Fruit fly (Drosophila melanogaster) whole organism, embryonic: ENCODE results near the gene CG2681.

Experiments
- ATbp ChIP-seq: fragments of 200-800 bp; sonication (Bioruptor generic); optimal IDR thresholded peaks from 2 replicates; lab custom pipeline; 2017; ENCODE audit warnings: missing biosample characterization, mild to moderate bottlenecking, missing genetic modification characterization, missing genetic modification reagents
- Antp ChIP-seq: fragments of 200-800 bp; sonication (Bioruptor generic); optimal IDR thresholded peaks from 3 replicates; lab custom pipeline; 2016; ENCODE audit warnings: missing biosample characterization, missing genetic modification characterization
- Atf-2 ChIP-seq: fragments of 200-800 bp; sonication (Bioruptor generic); optimal IDR thresholded peaks from 2 replicates; lab custom pipeline; 2016; ENCODE audit warnings: missing biosample characterization, missing genetic modification characterization
- C15 ChIP-seq: fragments of 200-800 bp; sonication (Bioruptor generic); IDR thresholded peaks from 3 replicates; pipeline ENCODE4 v1.3.6; 2022; ENCODE audit warnings: missing biosample characterization, missing genetic modification characterization
- CG10274 ChIP-seq: fragments of 200-800 bp; sonication (Bioruptor generic); optimal IDR thresholded peaks from 3 replicates; lab custom pipeline; 2017; ENCODE audit warnings: missing biosample characterization, mild to moderate bottlenecking, missing genetic modification characterization
- CG14667 ChIP-seq: fragments of 200-800 bp; sonication (Bioruptor generic); IDR thresholded peaks from 2 replicates; pipeline ENCODE4 v1.3.6; 2022; ENCODE audit warnings: missing biosample characterization, missing genetic modification characterization
- CG14710 ChIP-seq: fragments of 200-800 bp; sonication (Bioruptor generic); optimal IDR thresholded peaks from 3 replicates; lab custom pipeline; 2019; ENCODE audit warnings: missing biosample characterization, mild to moderate bottlenecking, missing genetic modification characterization, moderate library complexity
- CG17568 ChIP-seq: fragments of 200-800 bp; sonication (Bioruptor generic); optimal IDR thresholded peaks from 2 replicates; lab custom pipeline; 2018; ENCODE audit warnings: missing biosample characterization, mild to moderate bottlenecking, missing genetic modification characterization, moderate library complexity
- CG1792 ChIP-seq: fragments of 200-800 bp; sonication (Bioruptor generic); optimal IDR thresholded peaks from 2 replicates; lab custom pipeline; 2016; ENCODE audit warnings: missing biosample characterization, missing genetic modification characterization
- CG2120 ChIP-seq: fragments of 200-800 bp; sonication (Bioruptor generic); optimal IDR thresholded peaks from 3 replicates; lab custom pipeline; 2016; ENCODE audit warnings: missing biosample characterization, missing genetic modification characterization
- CG4854 ChIP-seq: fragments of 200-800 bp; sonication (Bioruptor generic); optimal IDR thresholded peaks from 2 replicates; lab custom pipeline; 2016; ENCODE audit warnings: missing biosample characterization, missing genetic modification characterization, inconsistent platforms
- CG6272 ChIP-seq: fragments of 200-800 bp; sonication (Bioruptor generic); IDR thresholded peaks from 2 replicates; pipeline ENCODE4 v1.3.6; 2022; ENCODE audit warnings: missing biosample characterization, missing genetic modification characterization
- CG6654 ChIP-seq: fragments of 200-800 bp; sonication (Bioruptor generic); optimal IDR thresholded peaks from 2 replicates; lab custom pipeline; 2017; ENCODE audit warnings: missing biosample characterization, mild to moderate bottlenecking, missing genetic modification characterization
- CG6765 ChIP-seq: fragments of 200-800 bp; sonication (Bioruptor generic); optimal IDR thresholded peaks from 3 replicates; lab custom pipeline; 2017; ENCODE audit warnings: missing biosample characterization, mild to moderate bottlenecking, missing genetic modification characterization
- CG6813 ChIP-seq: fragments of 200-800 bp; sonication (Bioruptor generic); optimal IDR thresholded peaks from 2 replicates; lab custom pipeline; 2017; ENCODE audit warnings: missing biosample characterization, missing genetic modification characterization, mild to moderate bottlenecking, moderate library complexity, missing genetic modification reagents
- CG7786 ChIP-seq: fragments of 200-800 bp; sonication (Bioruptor generic); optimal IDR thresholded peaks from 2 replicates; lab custom pipeline; 2016; ENCODE audit warnings: missing biosample characterization, missing genetic modification characterization
- Dad ChIP-seq: fragments of 200-800 bp; sonication (Bioruptor generic); optimal IDR thresholded peaks from 3 replicates; lab custom pipeline; 2016; ENCODE audit warnings: missing biosample characterization, missing genetic modification characterization
- Fer1 ChIP-seq: fragments of 200-800 bp; sonication (Bioruptor generic); optimal IDR thresholded peaks from 2 replicates; lab custom pipeline; 2017; ENCODE audit warnings: missing biosample characterization, mild to moderate bottlenecking, missing genetic modification characterization
- H2.0 ChIP-seq: fragments of 200-800 bp; sonication (Bioruptor generic); IDR thresholded peaks from 2 replicates; pipeline ENCODE4 v1.3.6; 2022; ENCODE audit warnings: missing biosample characterization, missing genetic modification characterization
- HLH54F ChIP-seq: fragments of 200-800 bp; sonication (Bioruptor generic); optimal IDR thresholded peaks from 3 replicates; lab custom pipeline; 2016; ENCODE audit warnings: missing biosample characterization, missing genetic modification characterization
- Hmx ChIP-seq: fragments of 200-800 bp; sonication (Bioruptor generic); optimal IDR thresholded peaks from 2 replicates; lab custom pipeline; 2016; ENCODE audit warnings: missing biosample characterization, missing genetic modification characterization
- Hr3 ChIP-seq: fragments of 200-800 bp; sonication (Bioruptor generic); optimal IDR thresholded peaks from 3 replicates; lab custom pipeline; 2016; ENCODE audit warnings: missing biosample characterization, missing genetic modification characterization
- Jarid2 ChIP-seq: fragments of 200-800 bp; sonication (Bioruptor generic); optimal IDR thresholded peaks from 3 replicates; lab custom pipeline; 2017; ENCODE audit warnings: mild to moderate bottlenecking, missing biosample characterization, missing genetic modification reagents, missing genetic modification characterization
- Meics ChIP-seq: fragments of 200-800 bp; sonication (Bioruptor generic); optimal IDR thresholded peaks from 2 replicates; lab custom pipeline; 2017; ENCODE audit warnings: missing biosample characterization, mild to moderate bottlenecking, missing genetic modification characterization
- Stat92E ChIP-seq, 3 experiments: fragments of >200 bp in 2 of 3; fragments of 200-800 bp in 1 of 3; sonication (Bioruptor generic) in 1 of 3; optimal IDR thresholded peaks; 2 replicates each; lab custom pipeline; 2017 to 2019; ENCODE audit warnings: missing biosample characterization in 3 of 3, missing genetic modification characterization in 3 of 3, mild to moderate bottlenecking in 1 of 3, moderate library complexity in 1 of 3
- Tbp ChIP-seq: fragments of >200 bp; optimal IDR thresholded peaks from 2 replicates; lab custom pipeline; 2018; ENCODE audit warnings: missing biosample characterization, missing genetic modification characterization
- ab ChIP-seq: fragments of 200-800 bp; sonication (Bioruptor generic); optimal IDR thresholded peaks from 2 replicates; lab custom pipeline; 2016; ENCODE audit warnings: missing biosample characterization, missing genetic modification characterization
- ash1 ChIP-seq: fragments of 200-800 bp; sonication (Bioruptor generic); optimal IDR thresholded peaks from 2 replicates; lab custom pipeline; 2018; ENCODE audit warnings: missing biosample characterization, mild to moderate bottlenecking, missing genetic modification characterization
- cad ChIP-seq: fragments of >200 bp; optimal IDR thresholded peaks from 2 replicates; lab custom pipeline; 2017; ENCODE audit warnings: missing biosample characterization, missing genetic modification characterization
- cato ChIP-seq: fragments of 200-800 bp; sonication (Bioruptor generic); optimal IDR thresholded peaks from 2 replicates; lab custom pipeline; 2016; ENCODE audit warnings: missing biosample characterization, missing genetic modification characterization, borderline replicate concordance
- da ChIP-seq: fragments of 200-800 bp; sonication (Bioruptor generic); optimal IDR thresholded peaks from 2 replicates; lab custom pipeline; 2016; ENCODE audit warnings: missing biosample characterization, missing genetic modification characterization
- dan ChIP-seq: fragments of 200-800 bp; sonication (Bioruptor generic); IDR thresholded peaks from 2 replicates; pipeline ENCODE4 v1.3.6; 2022; ENCODE audit warnings: missing biosample characterization, missing genetic modification characterization
- dimm ChIP-seq: fragments of 200-800 bp; sonication (Bioruptor generic); IDR thresholded peaks from 2 replicates; pipeline ENCODE4 v1.3.6; 2022; ENCODE audit warnings: missing biosample characterization, missing genetic modification characterization
- disco-r ChIP-seq: fragments of 200-800 bp; sonication (Bioruptor generic); optimal IDR thresholded peaks from 2 replicates; lab custom pipeline; 2016; ENCODE audit warnings: missing biosample characterization, missing genetic modification characterization
- dysf ChIP-seq: fragments of 200-800 bp; sonication (Bioruptor generic); IDR thresholded peaks from 3 replicates; pipeline ENCODE4 v1.3.6; 2022; ENCODE audit warnings: missing biosample characterization, missing genetic modification characterization
- eve ChIP-seq, 2 experiments: fragments of >200 bp; optimal IDR thresholded peaks; 2 replicates each; lab custom pipeline; 2017; ENCODE audit warnings: missing biosample characterization in 2 of 2, missing genetic modification characterization in 2 of 2
- fd96Cb ChIP-seq: fragments of 200-800 bp; sonication (Bioruptor generic); optimal IDR thresholded peaks from 2 replicates; lab custom pipeline; 2018; ENCODE audit warnings: missing biosample characterization, mild to moderate bottlenecking, missing genetic modification characterization, moderate library complexity
- ftz-f1 ChIP-seq: fragments of 200-800 bp; sonication (Bioruptor generic); optimal IDR thresholded peaks from 2 replicates; lab custom pipeline; 2016; ENCODE audit warnings: missing biosample characterization, missing genetic modification characterization
- hkb ChIP-seq, 2 experiments: fragments of 200-800 bp in 1 of 2; fragments of >200 bp in 1 of 2; sonication (Bioruptor generic) in 1 of 2; IDR thresholded peaks in 1 of 2; optimal IDR thresholded peaks in 1 of 2; 2 replicates each; pipeline versions ENCODE4 v1.3.6 to Lab custom; 2017 to 2022; ENCODE audit warnings: missing biosample characterization in 1 of 2, missing genetic modification characterization in 1 of 2
- lab ChIP-seq: fragments of 200-800 bp; sonication (Bioruptor generic); optimal IDR thresholded peaks from 3 replicates; lab custom pipeline; 2017; ENCODE audit warnings: missing biosample characterization, missing genetic modification characterization, mild to moderate bottlenecking, moderate library complexity, missing genetic modification reagents
- lola ChIP-seq, 3 experiments: fragments of >200 bp in 2 of 3; fragments of 200-800 bp in 1 of 3; sonication (Bioruptor generic) in 1 of 3; optimal IDR thresholded peaks; 2 replicates each; lab custom pipeline; 2017 to 2019; ENCODE audit warnings: missing biosample characterization in 3 of 3, missing genetic modification characterization in 3 of 3, mild to moderate bottlenecking in 1 of 3, moderate library complexity in 1 of 3
- luna ChIP-seq: fragments of 200-800 bp; sonication (Bioruptor generic); optimal IDR thresholded peaks from 2 replicates; lab custom pipeline; 2016; ENCODE audit warnings: missing biosample characterization, missing genetic modification characterization
- odd ChIP-seq: fragments of 200-800 bp; sonication (Bioruptor generic); optimal IDR thresholded peaks from 2 replicates; lab custom pipeline; 2017; ENCODE audit warnings: missing biosample characterization, mild to moderate bottlenecking, missing genetic modification characterization
- peb ChIP-seq: fragments of 200-800 bp; sonication (Bioruptor generic); IDR thresholded peaks from 2 replicates; pipeline ENCODE4 v1.3.6; 2022; ENCODE audit warnings: missing biosample characterization, missing genetic modification characterization
- pfk ChIP-seq: fragments of 200-800 bp; sonication (Bioruptor generic); optimal IDR thresholded peaks from 2 replicates; lab custom pipeline; 2018; ENCODE audit warnings: missing biosample characterization, mild to moderate bottlenecking, missing genetic modification characterization, moderate library complexity
- pnt ChIP-seq: fragments of 200-800 bp; sonication (Bioruptor generic); optimal IDR thresholded peaks from 3 replicates; lab custom pipeline; 2016; ENCODE audit warnings: missing biosample characterization, missing genetic modification characterization
- sisA ChIP-seq: fragments of 200-800 bp; sonication (Bioruptor generic); IDR thresholded peaks from 2 replicates; pipeline ENCODE4 v1.3.6; 2022; ENCODE audit warnings: missing biosample characterization, missing genetic modification characterization
- sr ChIP-seq: fragments of 200-800 bp; sonication (Bioruptor generic); IDR thresholded peaks from 3 replicates; pipeline ENCODE4 v1.3.6; 2022; ENCODE audit warnings: missing biosample characterization, missing genetic modification characterization
- toy ChIP-seq: fragments of 200-800 bp; sonication (Bioruptor generic); IDR thresholded peaks from 2 replicates; pipeline ENCODE4 v1.3.6; 2022; ENCODE audit warnings: missing biosample characterization, missing genetic modification characterization
- trh ChIP-seq: fragments of 200-800 bp; sonication (Bioruptor generic); optimal IDR thresholded peaks from 2 replicates; lab custom pipeline; 2016; ENCODE audit warnings: missing biosample characterization, missing genetic modification characterization
- vvl ChIP-seq: fragments of 200-800 bp; sonication (Bioruptor generic); IDR thresholded peaks from 2 replicates; pipeline ENCODE4 v1.3.6; 2022; ENCODE audit warnings: missing biosample characterization, missing genetic modification characterization
- zfh1 ChIP-seq: fragments of 200-800 bp; sonication (Bioruptor generic); IDR thresholded peaks from 3 replicates; pipeline ENCODE4 v1.3.6; 2022; ENCODE audit warnings: missing biosample characterization, missing genetic modification characterization

CG2681 gene

DNA sequence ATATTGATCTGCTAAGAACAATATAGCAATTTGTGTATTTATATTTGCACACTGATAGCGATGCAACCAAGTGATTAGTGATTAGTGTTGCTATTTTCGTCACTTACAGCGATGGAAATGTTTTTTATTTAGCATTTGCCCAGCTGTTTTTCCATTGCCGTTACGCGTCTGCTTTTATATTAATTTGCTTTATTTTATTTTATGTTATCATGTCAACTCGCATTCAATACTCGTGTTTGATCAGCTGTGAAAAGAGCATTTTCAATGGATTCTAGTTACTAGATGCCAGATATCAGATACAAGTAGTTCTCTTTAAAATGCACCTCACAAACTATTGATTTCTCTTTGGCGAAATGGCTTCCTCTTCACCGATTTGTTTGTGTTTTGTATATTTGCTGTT, 45.1 kb upstream of the CG2681 start (continued):
- TF ChIP-seq Atf-2 (GFP tag; lab: Kevin White, UChicago) (no peak), CG14710 (tag; lab: Kevin White, UChicago) (no peak), cato (GFP tag; lab: Kevin White, UChicago) (no peak), Dad (no peak), CG6813 (GFP tag; lab: Kevin White, UChicago) (peak; percentile 21), ab (GFP tag; lab: Kevin White, UChicago) (no peak), fd96Cb (no peak), ATbp (peak; percentile 25), da (GFP tag; lab: Kevin White, UChicago) (no peak), vvl (no peak), Hr3 (GFP tag; lab: Kevin White, UChicago) (no peak), eve (GFP tag; optimal IDR thresholded peaks at IDR 0.05; lab: Kevin White, UChicago) (peak in 1 of 2 experiments; percentile 2), odd (peak; percentile 3), Meics (GFP tag; lab: Kevin White, UChicago) (peak; percentile 21), disco-r (GFP tag; lab: Kevin White, UChicago) (no peak), dysf (GFP tag; lab: Robert Waterston, UW) (no peak), sisA (no peak), dan (no peak), CG17568 (GFP tag; lab: Kevin White, UChicago) (peak; percentile 16), Tbp (GFP tag; lab: Kevin White, UChicago) (no peak), CG6654 (GFP tag; lab: Kevin White, UChicago) (no peak), lab (GFP tag; lab: Kevin White, UChicago) (peak; percentile 40), Stat92E (GFP tag; optimal IDR thresholded peaks at IDR 0.05; lab: Kevin White, UChicago) (no peak), peb (GFP tag; lab: Robert Waterston, UW) (no peak), Jarid2 (GFP tag; lab: Kevin White, UChicago) (no peak), HLH54F (no peak), ash1 (GFP tag; lab: Kevin White, UChicago) (no peak), Fer1 (GFP tag; lab: Kevin White, UChicago) (peak; percentile 35), pfk (GFP tag; lab: Kevin White, UChicago) (no peak), Hmx (GFP tag; lab: Kevin White, UChicago) (no peak), hkb (optimal IDR thresholded peaks at IDR 0.05; lab: Kevin White, UChicago) (no peak), hkb (GFP tag; IDR thresholded peaks at IDR 0.05; lab: Robert Waterston, UW) (peak; percentile 25; the same call in 1 of the 2 replicates), sr (GFP tag; lab: Robert Waterston, UW) (no peak), CG6272 (GFP tag; lab: Robert Waterston, UW) (no peak), Antp (GFP tag; lab: Kevin White, UChicago) (no peak), ftz-f1 (GFP tag; lab: Kevin White, UChicago) (no peak), zfh1 (GFP tag; lab: Robert Waterston, UW) (no peak), CG10274 (no peak), CG7786 (GFP tag; lab: Kevin White, UChicago) (no peak), cad (no peak), toy (no peak), CG4854 (GFP tag; lab: Kevin White, UChicago) (no peak), C15 (GFP tag; lab: Robert Waterston, UW) (no peak), CG1792 (GFP tag; lab: Kevin White, UChicago) (no peak), lola (GFP tag; optimal IDR thresholded peaks at IDR 0.05; lab: Kevin White, UChicago) (no peak), pnt (no peak), dimm (no peak), CG2120 (GFP tag; lab: Kevin White, UChicago) (peak; percentile 2), CG14667 (GFP tag; lab: Robert Waterston, UW) (no peak), luna (GFP tag; lab: Kevin White, UChicago) (no peak), H2.0 (GFP tag; lab: Robert Waterston, UW) (no peak), CG6765 (GFP tag; lab: Kevin White, UChicago) (peak; percentile 0), trh (GFP tag; lab: Kevin White, UChicago) (no peak)
